Worm (Caenorhabditis elegans): ENCODE results near the gene C27D6.11.

The C27D6.11 gene

ce11 chrII:5142619-5143018 lies 18.4 kb downstream of the C27D6.11 start, which contains the start of gene F58A6.1:
F58A6.1 (plus strand) TSS chrII:5142919.
- no peak for TF ChIP-seq cnd-1 (tag; optimal IDR thresholded peaks at IDR 0.05)
- TF ChIP-seq bed-3 (GFP tag; optimal IDR thresholded peaks at IDR 0.05) = no peak
- TF ChIP-seq sem-2 (GFP tag; optimal IDR thresholded peaks at IDR 0.05) = no peak
- TF ChIP-seq nhr-237 (tag; optimal IDR thresholded peaks at IDR 0.05) = no peak
- TF ChIP-seq elt-1 (tag; optimal IDR thresholded peaks at IDR 0.05; ENCODE audit: borderline replicate concordance, insufficient read depth) = no peak
- TF ChIP-seq ceh-39 (tag; optimal IDR thresholded peaks at IDR 0.05) = no peak
- TF ChIP-seq ceh-43 (GFP tag; optimal IDR thresholded peaks at IDR 0.05) = no peak
- TF ChIP-seq ceh-83 (GFP tag; optimal IDR thresholded peaks at IDR 0.05) = no peak
- TF ChIP-seq nhr-2 (tag; optimal IDR thresholded peaks at IDR 0.05) = no peak
- no peak for TF ChIP-seq mls-2 (tag; optimal IDR thresholded peaks at IDR 0.05)
- TF ChIP-seq lsy-2 (tag; optimal IDR thresholded peaks at IDR 0.05) = no peak
- no peak for TF ChIP-seq lin-13 (tag; optimal IDR thresholded peaks at IDR 0.05)
- TF ChIP-seq mab-5 (tag; optimal IDR thresholded peaks at IDR 0.05) = no peak
- no peak for TF ChIP-seq unc-39 (tag; optimal IDR thresholded peaks at IDR 0.05)
- no peak for TF ChIP-seq hlh-1 (tag; optimal IDR thresholded peaks at IDR 0.05)

DNA sequence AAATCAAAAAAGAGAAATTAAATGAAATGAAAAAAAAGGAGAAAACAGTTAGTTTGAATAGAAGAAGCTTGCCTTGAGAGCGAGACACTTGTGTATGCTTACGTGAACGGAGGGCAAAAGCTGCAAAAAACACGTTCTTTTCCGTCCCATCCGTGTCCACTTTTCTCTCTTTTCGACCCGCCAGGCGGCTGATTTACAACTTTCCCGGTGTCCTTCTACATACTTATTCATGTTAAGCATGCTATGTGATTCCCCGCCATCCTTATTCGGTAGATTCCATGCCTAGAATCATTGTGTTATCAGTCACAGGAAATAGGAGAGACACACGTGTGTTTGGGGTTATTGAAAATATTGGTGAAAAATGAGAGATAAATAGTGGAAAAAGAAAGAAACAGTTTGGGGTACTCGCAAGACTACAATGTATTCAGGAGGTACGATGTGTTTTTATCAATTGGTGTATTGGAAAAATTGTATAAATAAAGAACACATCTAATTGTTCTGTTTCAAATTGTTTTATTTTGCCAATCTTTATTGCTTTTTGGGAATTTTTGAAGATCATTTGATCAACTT lies 19.0 kb downstream of the C27D6.11 start, which contains the start of gene nas-29:
TSS of gene nas-29 (minus strand) at position 92 of the 570 bp plus-strand sequence.
- no peak for TF ChIP-seq tbx-8 (GFP tag; optimal IDR thresholded peaks at IDR 0.05)
- TF ChIP-seq drap-1 (GFP tag; optimal IDR thresholded peaks at IDR 0.05) = no peak
- no peak for TF ChIP-seq sem-2 (GFP tag; optimal IDR thresholded peaks at IDR 0.05)
- TF ChIP-seq M03D4.4 (tag; optimal IDR thresholded peaks at IDR 0.05) = no peak
- TF ChIP-seq flh-1 (GFP tag; optimal IDR thresholded peaks at IDR 0.05) = no peak
- no peak for TF ChIP-seq mls-2 (tag; optimal IDR thresholded peaks at IDR 0.05)
- no peak for TF ChIP-seq mep-1 (tag; optimal IDR thresholded peaks at IDR 0.05)
- TF ChIP-seq nhr-12 (tag; optimal IDR thresholded peaks at IDR 0.05) = no peak
- no peak for TF ChIP-seq unc-120 (tag; optimal IDR thresholded peaks at IDR 0.05; ENCODE audit: poor library complexity, severe bottlenecking)
- no peak for TF ChIP-seq sptf-1 (tag; optimal IDR thresholded peaks at IDR 0.05)
- TF ChIP-seq nhr-237 (tag; optimal IDR thresholded peaks at IDR 0.05) = no peak
- no peak for TF ChIP-seq nhr-76 (tag; optimal IDR thresholded peaks at IDR 0.05)
- no peak for TF ChIP-seq ces-1 (GFP tag; optimal IDR thresholded peaks at IDR 0.05)
- TF ChIP-seq pha-4 (tag; optimal IDR thresholded peaks at IDR 0.05) = no peak
- no peak for TF ChIP-seq ztf-11 (tag; optimal IDR thresholded peaks at IDR 0.05)
- TF ChIP-seq ceh-83 (GFP tag; optimal IDR thresholded peaks at IDR 0.05) = no peak
- TF ChIP-seq blmp-1 (tag; optimal IDR thresholded peaks at IDR 0.05) = no peak

- TF ChIP-seq ceh-43 (GFP tag; optimal IDR thresholded peaks at IDR 0.05) (no peak), nhr-28 (tag; optimal IDR thresholded peaks at IDR 0.05) (no peak), drap-1 (GFP tag; optimal IDR thresholded peaks at IDR 0.05) (no peak), lin-13 (tag; optimal IDR thresholded peaks at IDR 0.05) (no peak), unc-120 (tag; optimal IDR thresholded peaks at IDR 0.05; ENCODE audit: poor library complexity, severe bottlenecking) (no peak), blmp-1 (tag; optimal IDR thresholded peaks at IDR 0.05) (no peak), lin-32 (GFP tag; optimal IDR thresholded peaks at IDR 0.05) (no peak), lsy-2 (tag; optimal IDR thresholded peaks at IDR 0.05) (no peak), snpc-4 (tag; optimal IDR thresholded peaks at IDR 0.05) (no peak), ceh-83 (GFP tag; optimal IDR thresholded peaks at IDR 0.05) (no peak), pha-4 (tag; optimal IDR thresholded peaks at IDR 0.05) (no peak), elt-1 (tag; optimal IDR thresholded peaks at IDR 0.05; ENCODE audit: borderline replicate concordance, insufficient read depth) (no peak), mab-5 (tag; optimal IDR thresholded peaks at IDR 0.05) (no peak), nhr-76 (tag; optimal IDR thresholded peaks at IDR 0.05) (no peak), bed-3 (GFP tag; optimal IDR thresholded peaks at IDR 0.05) (no peak), ceh-39 (tag; optimal IDR thresholded peaks at IDR 0.05) (no peak), nhr-12 (tag; optimal IDR thresholded peaks at IDR 0.05) (no peak), sem-2 (GFP tag; optimal IDR thresholded peaks at IDR 0.05) (no peak)
Measured at ce11 chrII:5136296-5136767, 24.7 kb downstream of the C27D6.11 start, which contains the start of gene F58A6.2. F58A6.2 (plus strand) TSS chrII:5136717.

DNA sequence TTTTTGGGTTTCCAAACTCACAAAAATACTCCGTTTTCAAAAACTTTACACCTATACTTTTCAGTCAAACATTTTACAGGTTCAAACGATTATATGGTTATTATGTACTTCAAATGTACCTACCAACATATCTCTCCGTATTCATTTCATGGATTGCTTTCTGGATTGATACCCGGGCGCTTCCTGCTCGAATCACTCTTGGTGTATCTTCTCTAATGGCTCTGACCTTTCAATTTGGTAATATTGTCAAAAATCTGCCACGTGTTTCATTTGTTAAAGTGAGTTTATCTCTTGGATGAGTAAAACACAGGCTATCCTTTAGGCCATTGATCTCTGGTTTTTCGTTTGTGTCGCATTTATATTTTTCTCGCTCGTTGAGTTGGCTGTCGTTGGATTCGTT lies 29.2 kb downstream of the C27D6.11 start:
- TF ChIP-seq drap-1 (GFP tag; optimal IDR thresholded peaks at IDR 0.05) (no peak), mls-2 (tag; optimal IDR thresholded peaks at IDR 0.05) (no peak), sptf-1 (tag; optimal IDR thresholded peaks at IDR 0.05) (no peak), ces-1 (GFP tag; optimal IDR thresholded peaks at IDR 0.05) (no peak), mab-5 (tag; optimal IDR thresholded peaks at IDR 0.05) (no peak), nhr-2 (tag; optimal IDR thresholded peaks at IDR 0.05) (no peak)

Data from whole organism, mixed stage, embryonic.